Worm (Caenorhabditis elegans) whole organism, L1 larva: Measurements from ENCODE around the gene K10B3.1.

ENCODE experiments used
- C04F5.9 ChIP-seq: sonication (generic microtip); optimal IDR thresholded peaks from 2 replicates; lab custom pipeline; 2016; ENCODE audit warnings: missing genetic modification characterization, missing compliant biosample characterization
- C16A3.4 ChIP-seq: fragments of 150-350 bp; optimal IDR thresholded peaks from 2 replicates; lab custom pipeline; 2014; ENCODE audit warnings: missing biosample characterization, missing genetic modification characterization
- Y116A8C.19 ChIP-seq: sonication (generic microtip); optimal IDR thresholded peaks from 2 replicates; lab custom pipeline; 2016; ENCODE audit warnings: missing compliant biosample characterization, missing genetic modification characterization, borderline replicate concordance
- alr-1 ChIP-seq: fragments of 200-800 bp; sonication (Bioruptor generic); optimal IDR thresholded peaks from 2 replicates; lab custom pipeline; 2018; ENCODE audit warnings: borderline replicate concordance, mild to moderate bottlenecking, missing genetic modification characterization, missing compliant biosample characterization
- ama-1 ChIP-seq: fragments of 150-350 bp; optimal IDR thresholded peaks from 2 replicates; lab custom pipeline; 2014
- ceh-63 ChIP-seq: fragments of 200-800 bp; sonication (Bioruptor generic); optimal IDR thresholded peaks from 2 replicates; lab custom pipeline; 2018; ENCODE audit warnings: mild to moderate bottlenecking, missing genetic modification characterization, missing compliant biosample characterization
- ceh-90 ChIP-seq: sonication (generic microtip); optimal IDR thresholded peaks from 2 replicates; lab custom pipeline; 2016; ENCODE audit warnings: missing genetic modification characterization, missing compliant biosample characterization
- dpl-1 ChIP-seq, 3 experiments: fragments of 150-350 bp in 2 of 3; sonication (generic microtip) in 1 of 3; optimal IDR thresholded peaks; 2 replicates each; lab custom pipeline; 2014 to 2017; ENCODE audit warnings: missing biosample characterization in 3 of 3, missing genetic modification characterization in 3 of 3, missing genetic modification reagents in 3 of 3
- efl-1 ChIP-seq, 4 experiments: fragments of 150-350 bp; optimal IDR thresholded peaks in 3 of 4; peaks in 1 of 4; 1 replicate in 1 of 4; 2 replicates in 3 of 4; lab custom pipeline; 2014; ENCODE audit warnings: missing biosample characterization in 2 of 4, missing genetic modification characterization in 2 of 4, missing genetic modification reagents in 2 of 4
- efl-3 ChIP-seq: fragments of 200-800 bp; sonication (Bioruptor generic); optimal IDR thresholded peaks from 2 replicates; lab custom pipeline; 2018; ENCODE audit warnings: mild to moderate bottlenecking, missing genetic modification characterization, missing compliant biosample characterization
- elt-3 ChIP-seq, 6 experiments: fragments of 150-350 bp in 1 of 6; sonication (generic microtip); optimal IDR thresholded peaks; 2 replicates each; lab custom pipeline; 2017 to 2018; ENCODE audit warnings: missing biosample characterization in 6 of 6, missing genetic modification characterization in 6 of 6, inconsistent platforms in 1 of 6
- ets-5 ChIP-seq: fragments of 200-800 bp; sonication (Bioruptor generic); IDR thresholded peaks from 2 replicates; pipeline ENCODE4 v1.3.6; 2022; ENCODE audit warnings: missing genetic modification characterization, missing compliant biosample characterization
- fkh-10 ChIP-seq: sonication (generic microtip); optimal IDR thresholded peaks from 2 replicates; lab custom pipeline; 2017; ENCODE audit warnings: missing biosample characterization, missing genetic modification reagents, missing genetic modification characterization
- grh-1 ChIP-seq: fragments of 200-800 bp; sonication (Bioruptor generic); IDR thresholded peaks from 2 replicates; pipeline ENCODE4 v1.3.6; 2022; ENCODE audit warnings: missing genetic modification reagents, missing genetic modification characterization, missing compliant biosample characterization
- hlh-17 ChIP-seq: fragments of 200-800 bp; sonication (Bioruptor generic); optimal IDR thresholded peaks from 2 replicates; lab custom pipeline; 2018; ENCODE audit warnings: missing genetic modification characterization, mild to moderate bottlenecking, missing compliant biosample characterization, moderate library complexity, borderline replicate concordance
- hlh-4 ChIP-seq: sonication (generic microtip); optimal IDR thresholded peaks from 2 replicates; lab custom pipeline; 2016; ENCODE audit warnings: mild to moderate bottlenecking, missing genetic modification characterization, missing compliant biosample characterization
- hpl-2 ChIP-seq: fragments of 150-350 bp; optimal IDR thresholded peaks from 2 replicates; lab custom pipeline; 2014; ENCODE audit warnings: missing biosample characterization, missing genetic modification reagents, missing genetic modification characterization
- irx-1 ChIP-seq: sonication (generic microtip); optimal IDR thresholded peaks from 2 replicates; lab custom pipeline; 2016; ENCODE audit warnings: missing genetic modification characterization, missing compliant biosample characterization
- isw-1 ChIP-seq: fragments of 200-800 bp; sonication (Bioruptor generic); IDR thresholded peaks from 2 replicates; pipeline ENCODE4 v1.3.6; 2022; ENCODE audit warnings: missing genetic modification characterization, missing compliant biosample characterization
- lin-13 ChIP-seq: fragments of 150-350 bp; optimal IDR thresholded peaks from 2 replicates; lab custom pipeline; 2014; ENCODE audit warnings: missing biosample characterization, missing genetic modification reagents, missing genetic modification characterization
- lin-14 ChIP-seq: fragments of 200-800 bp; sonication (Bioruptor generic); optimal IDR thresholded peaks from 2 replicates; lab custom pipeline; 2018; ENCODE audit warnings: mild to moderate bottlenecking, missing genetic modification characterization, moderate library complexity, missing compliant biosample characterization
- lin-35 ChIP-seq, 2 experiments: fragments of 150-350 bp; optimal IDR thresholded peaks; 2 replicates each; lab custom pipeline; 2014; ENCODE audit warnings: missing biosample characterization in 2 of 2, missing genetic modification characterization in 2 of 2, missing genetic modification reagents in 2 of 2
- lin-39 ChIP-seq: fragments of 150-350 bp; optimal IDR thresholded peaks from 2 replicates; lab custom pipeline; 2014; ENCODE audit warnings: missing biosample characterization, missing genetic modification reagents, missing genetic modification characterization
- lsy-2 ChIP-seq, 2 experiments: fragments of 150-350 bp; optimal IDR thresholded peaks; 2 replicates each; lab custom pipeline; 2014; ENCODE audit warnings: missing biosample characterization in 2 of 2, missing genetic modification characterization in 2 of 2
- mdl-1 ChIP-seq, 2 experiments: fragments of 150-350 bp; optimal IDR thresholded peaks; 2 replicates each; lab custom pipeline; 2014 to 2017; ENCODE audit warnings: missing biosample characterization in 2 of 2, missing genetic modification characterization in 2 of 2, inconsistent platforms in 1 of 2
- mef-2 ChIP-seq: fragments of 150-350 bp; optimal IDR thresholded peaks from 2 replicates; lab custom pipeline; 2014; ENCODE audit warnings: missing biosample characterization, missing genetic modification characterization
- nhr-11 ChIP-seq: fragments of 150-350 bp; optimal IDR thresholded peaks from 2 replicates; lab custom pipeline; 2014; ENCODE audit warnings: missing biosample characterization, missing genetic modification characterization
- nhr-237 ChIP-seq: fragments of 150-350 bp; optimal IDR thresholded peaks from 2 replicates; lab custom pipeline; 2014; ENCODE audit warnings: missing biosample characterization, missing genetic modification characterization
- nhr-28 ChIP-seq: fragments of 150-350 bp; optimal IDR thresholded peaks from 2 replicates; lab custom pipeline; 2014; ENCODE audit warnings: missing biosample characterization, missing genetic modification characterization
- nhr-47 ChIP-seq: sonication (generic microtip); optimal IDR thresholded peaks from 2 replicates; lab custom pipeline; 2016; ENCODE audit warnings: mild to moderate bottlenecking, missing genetic modification characterization, moderate library complexity, missing compliant biosample characterization
- nhr-71 ChIP-seq: sonication (generic microtip); optimal IDR thresholded peaks from 2 replicates; lab custom pipeline; 2016; ENCODE audit warnings: mild to moderate bottlenecking, missing genetic modification characterization, moderate library complexity, missing compliant biosample characterization
- nhr-76 ChIP-seq: sonication (generic microtip); optimal IDR thresholded peaks from 2 replicates; lab custom pipeline; 2017; ENCODE audit warnings: missing biosample characterization, missing genetic modification characterization
- nhr-77 ChIP-seq: fragments of 150-350 bp; optimal IDR thresholded peaks from 2 replicates; lab custom pipeline; 2014; ENCODE audit warnings: missing biosample characterization, missing genetic modification characterization
- nhr-84 ChIP-seq: sonication (generic microtip); optimal IDR thresholded peaks from 2 replicates; lab custom pipeline; 2017; ENCODE audit warnings: missing biosample characterization, missing genetic modification characterization
- nhr-90 ChIP-seq: sonication (generic microtip); optimal IDR thresholded peaks from 2 replicates; lab custom pipeline; 2016; ENCODE audit warnings: mild to moderate bottlenecking, missing genetic modification characterization, missing compliant biosample characterization; ENCODE audit not compliant: poor library complexity
- pag-3 ChIP-seq: sonication (generic microtip); optimal IDR thresholded peaks from 2 replicates; lab custom pipeline; 2017; ENCODE audit warnings: missing genetic modification characterization, mild to moderate bottlenecking, missing compliant biosample characterization, antibody characterized with exemption, borderline replicate concordance; ENCODE audit not compliant: insufficient read depth
- pax-3 ChIP-seq: fragments of 200-800 bp; sonication (Bioruptor generic); optimal IDR thresholded peaks from 2 replicates; lab custom pipeline; 2018; ENCODE audit warnings: mild to moderate bottlenecking, missing genetic modification characterization, moderate library complexity, missing compliant biosample characterization
- rnt-1 ChIP-seq: sonication (generic microtip); optimal IDR thresholded peaks from 2 replicates; lab custom pipeline; 2016; ENCODE audit warnings: mild to moderate bottlenecking, missing genetic modification characterization, moderate library complexity, missing compliant biosample characterization
- snpc-4 ChIP-seq: fragments of 150-350 bp; optimal IDR thresholded peaks from 2 replicates; lab custom pipeline; 2014; ENCODE audit warnings: missing biosample characterization, missing genetic modification characterization
- snu-23 ChIP-seq: sonication (generic microtip); optimal IDR thresholded peaks from 2 replicates; lab custom pipeline; 2016; ENCODE audit warnings: missing genetic modification characterization, missing compliant biosample characterization
- sox-4 ChIP-seq: sonication (generic microtip); optimal IDR thresholded peaks from 2 replicates; lab custom pipeline; 2016; ENCODE audit warnings: missing genetic modification characterization, missing compliant biosample characterization
- sup-37 ChIP-seq: fragments of 200-800 bp; sonication (Bioruptor generic); optimal IDR thresholded peaks from 2 replicates; lab custom pipeline; 2018; ENCODE audit warnings: mild to moderate bottlenecking, missing genetic modification characterization, missing compliant biosample characterization
- unc-62 ChIP-seq: fragments of 150-350 bp; optimal IDR thresholded peaks from 2 replicates; lab custom pipeline; 2014; ENCODE audit warnings: missing biosample characterization, missing genetic modification reagents, missing genetic modification characterization
- unc-86 ChIP-seq: sonication (generic microtip); optimal IDR thresholded peaks from 2 replicates; lab custom pipeline; 2016; ENCODE audit warnings: missing genetic modification characterization, missing compliant biosample characterization
- unc-98 ChIP-seq: fragments of 200-800 bp; sonication (Bioruptor generic); IDR thresholded peaks from 2 replicates; pipeline ENCODE4 v1.3.6; 2022; ENCODE audit warnings: missing genetic modification characterization, missing compliant biosample characterization
- xbp-1 ChIP-seq: sonication (generic microtip); optimal IDR thresholded peaks from 2 replicates; lab custom pipeline; 2016; ENCODE audit warnings: missing genetic modification characterization, missing compliant biosample characterization
- zip-4 ChIP-seq: fragments of 200-800 bp; sonication (Bioruptor generic); optimal IDR thresholded peaks from 2 replicates; lab custom pipeline; 2018; ENCODE audit warnings: mild to moderate bottlenecking, missing genetic modification characterization, moderate library complexity, missing compliant biosample characterization
- ztf-11 ChIP-seq, 2 experiments: sonication (generic microtip); optimal IDR thresholded peaks; 2 replicates each; lab custom pipeline; 2016 to 2017; ENCODE audit warnings: missing genetic modification characterization in 2 of 2, missing biosample characterization in 1 of 2, missing compliant biosample characterization in 1 of 2
- ztf-4 ChIP-seq: fragments of 150-350 bp; optimal IDR thresholded peaks from 2 replicates; lab custom pipeline; 2014; ENCODE audit warnings: missing biosample characterization, missing genetic modification characterization

The K10B3.1 gene

ce11 chrX:3106137-3106536 lies 29.1 kb upstream of the K10B3.1 start, which contains the start of gene K10B3.5 (continued):
- no peak; the same call in 1 of the 2 replicates for TF ChIP-seq isw-1 (GFP tag; lab: Robert Waterston, UW)
- TF ChIP-seq nhr-47 (tag; lab: Kevin White, UChicago): peak; percentile 67
- no peak for TF ChIP-seq sup-37 (GFP tag; lab: Kevin White, UChicago)
- no peak for TF ChIP-seq hlh-4 (tag; lab: Kevin White, UChicago)
- TF ChIP-seq ceh-90 (tag; lab: Kevin White, UChicago): no peak
- TF ChIP-seq unc-98: no peak
- TF ChIP-seq C04F5.9 (tag; lab: Kevin White, UChicago): no peak
- peak; percentile 25 for TF ChIP-seq unc-86 (tag; lab: Kevin White, UChicago)
- peak; percentile 59 for TF ChIP-seq nhr-77
- peak in 1 of 2 experiments; percentile 58 for TF ChIP-seq mdl-1 (tag; optimal IDR thresholded peaks at IDR 0.05; lab: Kevin White, UChicago)
- TF ChIP-seq nhr-28: no peak
- no peak for TF ChIP-seq nhr-11
- TF ChIP-seq irx-1 (tag; lab: Kevin White, UChicago): no peak
- TF ChIP-seq nhr-90 (tag; lab: Kevin White, UChicago): peak; percentile 69
- no peak for TF ChIP-seq zip-4 (GFP tag; lab: Kevin White, UChicago)
- TF ChIP-seq hpl-2: no peak
- TF ChIP-seq pag-3 (tag; lab: Kevin White, UChicago): peak; percentile 60
- TF ChIP-seq ets-5 (GFP tag; lab: Robert Waterston, UW): no peak
- peak; percentile 56 for TF ChIP-seq xbp-1 (tag; lab: Kevin White, UChicago)
- no peak for TF ChIP-seq nhr-76 (tag; lab: Kevin White, UChicago)
- TF ChIP-seq ceh-63 (GFP tag; lab: Kevin White, UChicago): no peak
- TF ChIP-seq C16A3.4 (tag; lab: Kevin White, UChicago): peak; percentile 82
- TF ChIP-seq lin-13 (GFP tag; lab: Kevin White, UChicago): peak; percentile 69
- TF ChIP-seq Y116A8C.19 (tag; lab: Kevin White, UChicago): no peak
- peak; percentile 93 for TF ChIP-seq lin-14 (GFP tag; lab: Kevin White, UChicago)
- TF ChIP-seq nhr-237 (tag; lab: Kevin White, UChicago): no peak
- no peak for TF ChIP-seq alr-1 (tag; lab: Kevin White, UChicago)
- TF ChIP-seq dpl-1 (GFP tag; optimal IDR thresholded peaks at IDR 0.05; lab: Kevin White, UChicago): peak; percentile 78 to 88 (median 82)
- TF ChIP-seq ztf-11 (tag; optimal IDR thresholded peaks at IDR 0.05; lab: Kevin White, UChicago): peak in 1 of 2 experiments; percentile 11
- peak; percentile 79 for TF ChIP-seq rnt-1 (tag; lab: Kevin White, UChicago)
- TF ChIP-seq, all 84 proteins: peak for 41

DNA sequence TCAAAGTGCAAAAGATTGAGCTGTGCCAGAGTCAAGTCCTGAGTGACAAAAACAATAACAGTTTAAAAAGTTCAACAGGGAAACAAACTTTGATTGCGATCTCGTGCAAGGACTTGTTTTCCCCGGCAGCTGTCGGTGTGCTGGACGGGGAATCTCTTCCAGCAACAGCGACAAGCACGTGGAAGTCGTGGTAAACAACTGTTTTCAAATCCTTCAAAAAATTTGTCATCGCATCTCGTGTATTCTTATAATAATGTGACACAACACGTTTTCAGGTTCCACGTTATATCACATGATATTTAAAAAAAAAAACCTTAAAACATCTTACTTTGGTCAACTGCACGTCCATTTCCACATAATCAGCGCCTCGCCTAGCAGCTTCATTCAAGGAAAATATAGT lies 26.7 kb upstream of the K10B3.1 start:
- no peak for TF ChIP-seq fkh-10 (GFP tag; lab: Kevin White, UChicago)
- no peak for TF ChIP-seq ama-1
- no peak for TF ChIP-seq nhr-84 (tag; lab: Kevin White, UChicago)
- peak; percentile 44 for TF ChIP-seq ztf-4 (tag; lab: Kevin White, UChicago)
- no peak for TF ChIP-seq ceh-63 (GFP tag; lab: Kevin White, UChicago)
- peak; percentile 84 for TF ChIP-seq rnt-1 (tag; lab: Kevin White, UChicago)
- TF ChIP-seq nhr-71: peak; percentile 81
- no peak for TF ChIP-seq elt-3 (tag; optimal IDR thresholded peaks at IDR 0.05; lab: Kevin White, UChicago)
- no peak for TF ChIP-seq sox-4 (tag; lab: Kevin White, UChicago)
- TF ChIP-seq grh-1 (GFP tag; lab: Robert Waterston, UW): no peak
- peak; percentile 17; the same call in 1 of the 2 replicates for TF ChIP-seq unc-98
- no peak for TF ChIP-seq snpc-4
- TF ChIP-seq efl-1 (optimal IDR thresholded peaks at IDR 0.05; lab: Kevin White, UChicago): no peak
- TF ChIP-seq efl-1 (GFP tag; optimal IDR thresholded peaks at IDR 0.05 in 1 of 2; lab: Kevin White, UChicago): peak in 1 of 2 experiments; percentile 88
- no peak for TF ChIP-seq efl-3 (GFP tag; lab: Kevin White, UChicago)
- no peak for TF ChIP-seq unc-62
- no peak for TF ChIP-seq mef-2 (tag; lab: Kevin White, UChicago)
- TF ChIP-seq nhr-28: no peak
- TF ChIP-seq Y116A8C.19 (tag; lab: Kevin White, UChicago): no peak
- no peak for TF ChIP-seq ets-5 (GFP tag; lab: Robert Waterston, UW)
- TF ChIP-seq pax-3 (tag; lab: Kevin White, UChicago): no peak
- TF ChIP-seq C16A3.4 (tag; lab: Kevin White, UChicago): no peak
- peak; percentile 38 for TF ChIP-seq snu-23 (GFP tag; lab: Kevin White, UChicago)
- no peak for TF ChIP-seq hpl-2
- peak; percentile 7 to 16 for TF ChIP-seq lin-35 (GFP tag; optimal IDR thresholded peaks at IDR 0.05; lab: Kevin White, UChicago)
- TF ChIP-seq lin-39: no peak
- TF ChIP-seq lsy-2 (tag; optimal IDR thresholded peaks at IDR 0.05; lab: Kevin White, UChicago): peak; percentile 33 to 59
- TF ChIP-seq hlh-17: no peak
- TF ChIP-seq isw-1 (GFP tag; lab: Robert Waterston, UW): no peak
- peak in 1 of 2 experiments; percentile 79 for TF ChIP-seq mdl-1 (tag; optimal IDR thresholded peaks at IDR 0.05; lab: Kevin White, UChicago)
